Worm (Caenorhabditis elegans) whole organism, L4 larva: ENCODE data around the gene B0507.9.

Source experiments
- F37D6.2 ChIP-seq: sonication (generic microtip); optimal IDR thresholded peaks from 2 replicates; lab custom pipeline; 2016; ENCODE audit warnings: mild to moderate bottlenecking, missing genetic modification characterization, missing compliant biosample characterization
- daf-12 ChIP-seq: fragments of 150-350 bp; optimal IDR thresholded peaks from 2 replicates; lab custom pipeline; 2014; ENCODE audit warnings: missing biosample characterization, missing genetic modification reagents, missing genetic modification characterization
- dpl-1 ChIP-seq: fragments of 150-350 bp; optimal IDR thresholded peaks from 2 replicates; lab custom pipeline; 2014; ENCODE audit warnings: missing biosample characterization, missing genetic modification reagents, missing genetic modification characterization
- egl-43 ChIP-seq: fragments of 200-800 bp; sonication (Bioruptor generic); IDR thresholded peaks from 2 replicates; pipeline ENCODE4 v1.3.6; 2022; ENCODE audit warnings: missing genetic modification reagents, missing genetic modification characterization, missing compliant biosample characterization
- fos-1 ChIP-seq: fragments of 150-350 bp; optimal IDR thresholded peaks from 2 replicates; lab custom pipeline; 2014; ENCODE audit warnings: missing biosample characterization, missing genetic modification characterization
- hmg-1.1 ChIP-seq: fragments of 200-800 bp; sonication (Bioruptor generic); IDR thresholded peaks from 2 replicates; pipeline ENCODE4 v1.3.6; 2022; ENCODE audit warnings: missing genetic modification reagents, missing genetic modification characterization, missing compliant biosample characterization
- lim-7 ChIP-seq: fragments of 200-800 bp; sonication (Bioruptor generic); IDR thresholded peaks from 2 replicates; pipeline ENCODE4 v1.3.6; 2022; ENCODE audit warnings: missing genetic modification characterization, missing compliant biosample characterization
- lin-1 ChIP-seq: fragments of 200-800 bp; sonication (Bioruptor generic); IDR thresholded peaks from 2 replicates; pipeline ENCODE4 v1.3.6; 2022; ENCODE audit warnings: missing genetic modification reagents, missing genetic modification characterization, missing compliant biosample characterization
- lin-13 ChIP-seq: fragments of 150-350 bp; optimal IDR thresholded peaks from 2 replicates; lab custom pipeline; 2014; ENCODE audit warnings: missing biosample characterization, missing genetic modification reagents, missing genetic modification characterization
- lsy-2 ChIP-seq, 2 experiments: fragments of 150-350 bp in 1 of 2; sonication (generic microtip) in 1 of 2; optimal IDR thresholded peaks; 2 replicates each; lab custom pipeline; 2014 to 2017; ENCODE audit warnings: missing biosample characterization in 2 of 2, missing genetic modification characterization in 2 of 2
- nhr-10 ChIP-seq: fragments of 150-350 bp; optimal IDR thresholded peaks from 2 replicates; lab custom pipeline; 2014; ENCODE audit warnings: missing biosample characterization, missing genetic modification characterization
- pha-4 ChIP-seq, 2 experiments: fragments of 150-350 bp in 1 of 2; fragments of 200-800 bp in 1 of 2; sonication (Bioruptor generic) in 1 of 2; IDR thresholded peaks in 1 of 2; optimal IDR thresholded peaks in 1 of 2; 2 replicates each; pipeline versions ENCODE4 v1.3.6 to Lab custom; 2014 to 2022; ENCODE audit warnings: missing genetic modification characterization in 2 of 2, missing genetic modification reagents in 2 of 2, missing biosample characterization in 1 of 2, missing compliant biosample characterization in 1 of 2
- set-16 ChIP-seq: fragments of 200-800 bp; sonication (Bioruptor generic); IDR thresholded peaks from 2 replicates; pipeline ENCODE4 v1.3.6; 2022; ENCODE audit warnings: missing genetic modification reagents, missing genetic modification characterization, missing compliant biosample characterization
- ztf-7 ChIP-seq: fragments of 150-350 bp; optimal IDR thresholded peaks from 2 replicates; lab custom pipeline; 2014; ENCODE audit warnings: missing biosample characterization, missing genetic modification characterization

ce11 chrV:8796889-8797288, 31.1 kb upstream of the B0507.9 start:
- TF ChIP-seq daf-12 (tag; lab: Kevin White, UChicago) (no peak), lin-13 (GFP tag; lab: Kevin White, UChicago) (no peak), dpl-1 (GFP tag; lab: Kevin White, UChicago) (no peak), lim-7 (GFP tag; lab: Robert Waterston, UW) (no peak), fos-1 (tag; lab: Kevin White, UChicago) (no peak), ztf-7 (tag; lab: Kevin White, UChicago) (no peak), F37D6.2 (no peak), lin-1 (GFP tag; lab: Robert Waterston, UW) (no peak), lsy-2 (tag; optimal IDR thresholded peaks at IDR 0.05; lab: Kevin White, UChicago) (no peak), nhr-10 (tag; lab: Kevin White, UChicago) (no peak), egl-43 (GFP tag; lab: Robert Waterston, UW) (no peak), set-16 (GFP tag; lab: Robert Waterston, UW) (no peak), pha-4 (GFP tag; IDR thresholded peaks at IDR 0.05; lab: Robert Waterston, UW) (no peak), pha-4 (tag; optimal IDR thresholded peaks at IDR 0.05; lab: Kevin White, UChicago) (peak; percentile 45), hmg-1.1 (GFP tag; lab: Robert Waterston, UW) (no peak)
